Worm (Caenorhabditis elegans): ENCODE data around the gene C06G4.4.

DNA sequence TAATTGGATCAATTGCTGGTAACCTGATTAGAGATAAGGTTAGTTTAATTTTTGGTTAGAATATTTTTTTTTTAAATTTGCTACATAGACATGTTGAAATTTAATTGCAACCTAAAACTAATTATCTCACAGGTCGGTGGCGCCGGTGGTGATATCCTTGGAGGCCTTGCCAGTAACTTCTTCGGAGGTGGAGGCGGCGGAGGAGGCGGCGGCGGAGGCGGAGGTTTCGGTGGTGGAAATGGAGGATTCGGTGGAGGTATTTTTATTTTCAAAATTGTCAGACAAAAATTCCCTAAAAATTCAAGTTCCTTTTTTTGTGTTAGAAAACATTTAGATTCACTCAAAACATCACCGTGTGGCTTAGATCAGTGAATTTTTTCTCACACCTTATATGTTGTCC lies 3.6 kb upstream of the C06G4.4 start:
- no peak for TF ChIP-seq ceh-82 (tag; optimal IDR thresholded peaks at IDR 0.05)
- TF ChIP-seq F10B5.3 (tag; optimal IDR thresholded peaks at IDR 0.05) = no peak

Measured in whole organism, L4 larva.